Worm (Caenorhabditis elegans) whole organism, young adult: ENCODE results near the gene ZK856.18.

Source experiments
- B0336.3 ChIP-seq: fragments of 200-800 bp; sonication (Bioruptor generic); IDR thresholded peaks from 2 replicates; pipeline ENCODE4 v1.3.6; 2022; ENCODE audit warnings: missing genetic modification characterization, missing compliant biosample characterization
- F23B12.7 ChIP-seq: sonication (generic microtip); optimal IDR thresholded peaks from 2 replicates; lab custom pipeline; 2017; ENCODE audit warnings: missing genetic modification characterization, mild to moderate bottlenecking, missing compliant biosample characterization, antibody characterized with exemption, moderate library complexity; ENCODE audit not compliant: insufficient read depth
- F49E8.2 ChIP-seq: sonication (generic microtip); optimal IDR thresholded peaks from 3 replicates; lab custom pipeline; 2017; ENCODE audit warnings: missing genetic modification characterization, mild to moderate bottlenecking, missing compliant biosample characterization, antibody characterized with exemption, moderate library complexity; ENCODE audit not compliant: insufficient read depth
- F57A8.1 ChIP-seq: fragments of 200-800 bp; sonication (Bioruptor generic); optimal IDR thresholded peaks from 2 replicates; lab custom pipeline; 2018; ENCODE audit warnings: mild to moderate bottlenecking, missing genetic modification characterization, moderate library complexity, missing compliant biosample characterization
- ama-1 ChIP-seq, 3 experiments: fragments of 150-350 bp in 1 of 3; sonication (generic microtip) in 2 of 3; optimal IDR thresholded peaks; 2 replicates each; lab custom pipeline; 2014 to 2018; ENCODE audit warnings: missing biosample characterization in 2 of 3, missing genetic modification characterization in 2 of 3, missing genetic modification reagents in 2 of 3
- ekl-4 ChIP-seq: fragments of 200-800 bp; sonication (Bioruptor generic); IDR thresholded peaks from 2 replicates; pipeline ENCODE4 v1.3.6; 2022; ENCODE audit warnings: missing genetic modification reagents, missing genetic modification characterization, missing compliant biosample characterization
- pha-4 ChIP-seq: fragments of 150-350 bp; sonication (generic microtip); optimal IDR thresholded peaks from 2 replicates; lab custom pipeline; 2014; ENCODE audit warnings: missing biosample characterization, missing genetic modification reagents, missing genetic modification characterization

ce11 chrV:10205483-10205882 lies 19.7 kb upstream of the ZK856.18 start, which contains the start of gene ZK856.16:
- TF ChIP-seq ekl-4 (no peak), ama-1 (optimal IDR thresholded peaks at IDR 0.05; lab: Kevin White, UChicago) (no peak), ama-1 (GFP tag; optimal IDR thresholded peaks at IDR 0.05; lab: Kevin White, UChicago) (no peak), F23B12.7 (tag; lab: Kevin White, UChicago) (no peak), B0336.3 (GFP tag; lab: Robert Waterston, UW) (no peak), F57A8.1 (GFP tag; lab: Kevin White, UChicago) (no peak), pha-4 (tag; lab: Kevin White, UChicago) (no peak), F49E8.2 (tag; lab: Kevin White, UChicago) (no peak)
